Worm (Caenorhabditis elegans) whole organism, L1 larva: Measurements from ENCODE around the gene upp-1.

Experiments
- C34B4.2 ChIP-seq: sonication (generic microtip); optimal IDR thresholded peaks from 2 replicates; lab custom pipeline; 2017; ENCODE audit warnings: mild to moderate bottlenecking, missing genetic modification characterization, missing compliant biosample characterization
- aha-1 ChIP-seq: fragments of 150-350 bp; optimal IDR thresholded peaks from 2 replicates; lab custom pipeline; 2014; ENCODE audit warnings: missing biosample characterization, missing genetic modification characterization
- alr-1 ChIP-seq: fragments of 200-800 bp; sonication (Bioruptor generic); optimal IDR thresholded peaks from 2 replicates; lab custom pipeline; 2018; ENCODE audit warnings: borderline replicate concordance, mild to moderate bottlenecking, missing genetic modification characterization, missing compliant biosample characterization
- ama-1 ChIP-seq: fragments of 150-350 bp; optimal IDR thresholded peaks from 2 replicates; lab custom pipeline; 2014
- blmp-1 ChIP-seq: fragments of 150-350 bp; optimal IDR thresholded peaks from 2 replicates; lab custom pipeline; 2014; ENCODE audit warnings: missing biosample characterization, missing genetic modification characterization
- ceh-8 ChIP-seq: fragments of 200-800 bp; sonication (Bioruptor generic); optimal IDR thresholded peaks from 2 replicates; lab custom pipeline; 2018; ENCODE audit warnings: mild to moderate bottlenecking, missing genetic modification characterization, moderate library complexity, missing compliant biosample characterization
- ceh-82 ChIP-seq, 3 experiments: fragments of 150-350 bp in 1 of 3; sonication (generic microtip) in 2 of 3; optimal IDR thresholded peaks; 2 replicates each; lab custom pipeline; 2014 to 2017; ENCODE audit warnings: missing biosample characterization in 3 of 3, missing genetic modification characterization in 3 of 3
- ceh-90 ChIP-seq: sonication (generic microtip); optimal IDR thresholded peaks from 2 replicates; lab custom pipeline; 2016; ENCODE audit warnings: missing genetic modification characterization, missing compliant biosample characterization
- ces-1 ChIP-seq: fragments of 150-350 bp; optimal IDR thresholded peaks from 2 replicates; lab custom pipeline; 2014; ENCODE audit warnings: missing biosample characterization, missing genetic modification reagents, missing genetic modification characterization
- dpl-1 ChIP-seq, 3 experiments: fragments of 150-350 bp in 2 of 3; sonication (generic microtip) in 1 of 3; optimal IDR thresholded peaks; 2 replicates each; lab custom pipeline; 2014 to 2017; ENCODE audit warnings: missing biosample characterization in 3 of 3, missing genetic modification characterization in 3 of 3, missing genetic modification reagents in 3 of 3
- dsc-1 ChIP-seq: sonication (generic microtip); optimal IDR thresholded peaks from 2 replicates; lab custom pipeline; 2016; ENCODE audit warnings: mild to moderate bottlenecking, missing genetic modification characterization, missing compliant biosample characterization
- efl-1 ChIP-seq, 4 experiments: fragments of 150-350 bp; optimal IDR thresholded peaks in 3 of 4; peaks in 1 of 4; 1 replicate in 1 of 4; 2 replicates in 3 of 4; lab custom pipeline; 2014; ENCODE audit warnings: missing biosample characterization in 2 of 4, missing genetic modification characterization in 2 of 4, missing genetic modification reagents in 2 of 4
- egl-13 ChIP-seq: sonication (generic microtip); optimal IDR thresholded peaks from 2 replicates; lab custom pipeline; 2016; ENCODE audit warnings: missing genotype, missing genetic modification reagents, missing genetic modification characterization, missing compliant biosample characterization
- ets-5 ChIP-seq: fragments of 200-800 bp; sonication (Bioruptor generic); IDR thresholded peaks from 2 replicates; pipeline ENCODE4 v1.3.6; 2022; ENCODE audit warnings: missing genetic modification characterization, missing compliant biosample characterization
- fkh-10 ChIP-seq: sonication (generic microtip); optimal IDR thresholded peaks from 2 replicates; lab custom pipeline; 2017; ENCODE audit warnings: missing biosample characterization, missing genetic modification reagents, missing genetic modification characterization
- fkh-4 ChIP-seq: sonication (generic microtip); optimal IDR thresholded peaks from 2 replicates; lab custom pipeline; 2016; ENCODE audit warnings: missing compliant biosample characterization, missing genetic modification characterization, borderline replicate concordance
- fkh-8 ChIP-seq: sonication (generic microtip); optimal IDR thresholded peaks from 2 replicates; lab custom pipeline; 2016; ENCODE audit warnings: mild to moderate bottlenecking, missing genetic modification characterization, missing compliant biosample characterization
- hlh-17 ChIP-seq: fragments of 200-800 bp; sonication (Bioruptor generic); optimal IDR thresholded peaks from 2 replicates; lab custom pipeline; 2018; ENCODE audit warnings: missing genetic modification characterization, mild to moderate bottlenecking, missing compliant biosample characterization, moderate library complexity, borderline replicate concordance
- hpl-2 ChIP-seq: fragments of 150-350 bp; optimal IDR thresholded peaks from 2 replicates; lab custom pipeline; 2014; ENCODE audit warnings: missing biosample characterization, missing genetic modification reagents, missing genetic modification characterization
- irx-1 ChIP-seq: sonication (generic microtip); optimal IDR thresholded peaks from 2 replicates; lab custom pipeline; 2016; ENCODE audit warnings: missing genetic modification characterization, missing compliant biosample characterization
- lin-14 ChIP-seq: fragments of 200-800 bp; sonication (Bioruptor generic); optimal IDR thresholded peaks from 2 replicates; lab custom pipeline; 2018; ENCODE audit warnings: mild to moderate bottlenecking, missing genetic modification characterization, moderate library complexity, missing compliant biosample characterization
- lin-35 ChIP-seq, 2 experiments: fragments of 150-350 bp; optimal IDR thresholded peaks; 2 replicates each; lab custom pipeline; 2014; ENCODE audit warnings: missing biosample characterization in 2 of 2, missing genetic modification characterization in 2 of 2, missing genetic modification reagents in 2 of 2
- mdl-1 ChIP-seq, 2 experiments: fragments of 150-350 bp; optimal IDR thresholded peaks; 2 replicates each; lab custom pipeline; 2014 to 2017; ENCODE audit warnings: missing biosample characterization in 2 of 2, missing genetic modification characterization in 2 of 2, inconsistent platforms in 1 of 2
- mep-1 ChIP-seq: fragments of 150-350 bp; optimal IDR thresholded peaks from 2 replicates; lab custom pipeline; 2014; ENCODE audit warnings: missing biosample characterization, missing genetic modification characterization
- nhr-19 ChIP-seq: fragments of 200-800 bp; sonication (Bioruptor generic); conservative IDR thresholded peaks from 2 replicates; pipeline ENCODE4 v1.3.6; 2022; ENCODE audit warnings: missing genetic modification characterization, missing compliant biosample characterization
- nhr-20 ChIP-seq: sonication (generic microtip); optimal IDR thresholded peaks from 2 replicates; lab custom pipeline; 2016; ENCODE audit warnings: mild to moderate bottlenecking, missing genetic modification characterization, missing compliant biosample characterization
- nhr-28 ChIP-seq: fragments of 150-350 bp; optimal IDR thresholded peaks from 2 replicates; lab custom pipeline; 2014; ENCODE audit warnings: missing biosample characterization, missing genetic modification characterization
- nhr-47 ChIP-seq: sonication (generic microtip); optimal IDR thresholded peaks from 2 replicates; lab custom pipeline; 2016; ENCODE audit warnings: mild to moderate bottlenecking, missing genetic modification characterization, moderate library complexity, missing compliant biosample characterization
- nhr-71 ChIP-seq: sonication (generic microtip); optimal IDR thresholded peaks from 2 replicates; lab custom pipeline; 2016; ENCODE audit warnings: mild to moderate bottlenecking, missing genetic modification characterization, moderate library complexity, missing compliant biosample characterization
- nhr-76 ChIP-seq: sonication (generic microtip); optimal IDR thresholded peaks from 2 replicates; lab custom pipeline; 2017; ENCODE audit warnings: missing biosample characterization, missing genetic modification characterization
- nhr-84 ChIP-seq: sonication (generic microtip); optimal IDR thresholded peaks from 2 replicates; lab custom pipeline; 2017; ENCODE audit warnings: missing biosample characterization, missing genetic modification characterization
- nhr-85 ChIP-seq: sonication (generic microtip); peaks from one replicate; lab custom pipeline; 2016; ENCODE audit warnings: missing genetic modification characterization, inconsistent platforms, missing compliant biosample characterization
- nhr-90 ChIP-seq: sonication (generic microtip); optimal IDR thresholded peaks from 2 replicates; lab custom pipeline; 2016; ENCODE audit warnings: mild to moderate bottlenecking, missing genetic modification characterization, missing compliant biosample characterization; ENCODE audit not compliant: poor library complexity
- snu-23 ChIP-seq: sonication (generic microtip); optimal IDR thresholded peaks from 2 replicates; lab custom pipeline; 2016; ENCODE audit warnings: missing genetic modification characterization, missing compliant biosample characterization
- sox-4 ChIP-seq: sonication (generic microtip); optimal IDR thresholded peaks from 2 replicates; lab custom pipeline; 2016; ENCODE audit warnings: missing genetic modification characterization, missing compliant biosample characterization
- sptf-1 ChIP-seq: fragments of 150-350 bp; optimal IDR thresholded peaks from 2 replicates; lab custom pipeline; 2014; ENCODE audit warnings: missing biosample characterization, missing genetic modification characterization
- tbx-2 ChIP-seq: sonication (generic microtip); optimal IDR thresholded peaks from 2 replicates; lab custom pipeline; 2016; ENCODE audit warnings: missing genetic modification characterization, missing compliant biosample characterization
- tlp-1 ChIP-seq: fragments of 150-350 bp; optimal IDR thresholded peaks from 2 replicates; lab custom pipeline; 2014; ENCODE audit warnings: missing biosample characterization, missing genetic modification characterization
- unc-30 ChIP-seq: sonication (generic microtip); optimal IDR thresholded peaks from 2 replicates; lab custom pipeline; 2017; ENCODE audit warnings: missing biosample characterization, missing genetic modification characterization
- xbp-1 ChIP-seq: sonication (generic microtip); optimal IDR thresholded peaks from 2 replicates; lab custom pipeline; 2016; ENCODE audit warnings: missing genetic modification characterization, missing compliant biosample characterization

Gene upp-1

DNA sequence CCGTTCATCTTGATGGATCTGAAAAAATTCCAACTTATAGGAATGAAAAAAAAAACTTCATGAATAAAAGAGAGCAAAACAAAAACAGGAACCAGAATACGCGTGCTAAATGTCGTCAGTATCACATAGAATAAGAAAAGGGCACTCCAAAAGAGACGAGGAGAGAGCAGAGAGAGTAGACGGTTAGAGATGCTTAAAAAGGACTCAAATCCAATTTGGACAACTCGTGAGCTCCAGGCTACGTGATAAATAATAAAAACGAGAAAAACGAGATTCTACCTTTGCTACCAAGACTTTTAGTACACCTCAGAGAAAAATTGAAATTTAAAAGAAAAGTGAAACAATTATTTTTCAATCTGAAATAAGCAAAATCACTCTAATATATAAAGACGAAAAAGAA is at the start of gene upp-1:
TSS of gene upp-1 (minus strand) at position 18 of the 400 bp plus-strand sequence.
- TF ChIP-seq ceh-82 (tag; optimal IDR thresholded peaks at IDR 0.05; lab: Kevin White, UChicago): peak in 1 of 3 experiments; percentile 2
- TF ChIP-seq dpl-1 (GFP tag; optimal IDR thresholded peaks at IDR 0.05; lab: Kevin White, UChicago): peak in 1 of 3 experiments; percentile 18
- no peak for TF ChIP-seq snu-23 (GFP tag; lab: Kevin White, UChicago)
- peak; percentile 33 for TF ChIP-seq mep-1 (tag; lab: Kevin White, UChicago)
- peak; percentile 46 for TF ChIP-seq nhr-47 (tag; lab: Kevin White, UChicago)
- TF ChIP-seq fkh-8: peak; percentile 82
- peak; percentile 1 for TF ChIP-seq nhr-71 (tag; lab: Kevin White, UChicago)
- TF ChIP-seq dsc-1 (tag; lab: Kevin White, UChicago): peak; percentile 49
- no peak for TF ChIP-seq fkh-4 (tag; lab: Kevin White, UChicago)
- no peak for TF ChIP-seq sptf-1 (tag; lab: Kevin White, UChicago)
- TF ChIP-seq lin-35 (GFP tag; optimal IDR thresholded peaks at IDR 0.05; lab: Kevin White, UChicago): peak in 1 of 2 experiments; percentile 6
- TF ChIP-seq tbx-2 (tag; lab: Kevin White, UChicago): no peak
- peak; percentile 28 to 47 for TF ChIP-seq efl-1 (optimal IDR thresholded peaks at IDR 0.05; lab: Kevin White, UChicago)
- no peak for TF ChIP-seq efl-1 (GFP tag; optimal IDR thresholded peaks at IDR 0.05 in 1 of 2; lab: Kevin White, UChicago)
- peak; percentile 79 for TF ChIP-seq lin-14 (GFP tag; lab: Kevin White, UChicago)

- no peak for TF ChIP-seq nhr-84 (tag; lab: Kevin White, UChicago)
- TF ChIP-seq sox-4: no peak
- no peak for TF ChIP-seq ceh-90 (tag; lab: Kevin White, UChicago)
- TF ChIP-seq tbx-2 (tag; lab: Kevin White, UChicago): no peak
- no peak for TF ChIP-seq irx-1 (tag; lab: Kevin White, UChicago)
- no peak for TF ChIP-seq fkh-10
- no peak for TF ChIP-seq nhr-76 (tag; lab: Kevin White, UChicago)
- TF ChIP-seq nhr-90 (tag; lab: Kevin White, UChicago): no peak
- TF ChIP-seq nhr-71 (tag; lab: Kevin White, UChicago): no peak
- TF ChIP-seq C34B4.2 (tag; lab: Kevin White, UChicago): no peak
- no peak for TF ChIP-seq lin-35 (GFP tag; optimal IDR thresholded peaks at IDR 0.05; lab: Kevin White, UChicago)
- TF ChIP-seq ces-1 (GFP tag; lab: Kevin White, UChicago): no peak
- no peak for TF ChIP-seq hlh-17 (GFP tag; lab: Kevin White, UChicago)
- TF ChIP-seq mdl-1 (tag; optimal IDR thresholded peaks at IDR 0.05; lab: Kevin White, UChicago): no peak
- no peak for TF ChIP-seq egl-13 (tag; lab: Kevin White, UChicago)
- TF ChIP-seq unc-30 (tag; lab: Kevin White, UChicago): no peak
- no peak for TF ChIP-seq mep-1 (tag; lab: Kevin White, UChicago)
- TF ChIP-seq alr-1: no peak
- no peak for TF ChIP-seq ama-1
- TF ChIP-seq snu-23 (GFP tag; lab: Kevin White, UChicago): no peak
Observed at ce11 chrIII:7692287-7692686, 49.4 kb upstream of the upp-1 start.

ce11 chrIII:7676796-7677195 is 33.9 kb upstream of the upp-1 start:
- peak; percentile 46 for TF ChIP-seq nhr-85
- peak; percentile 1 for TF ChIP-seq blmp-1 (tag; lab: Kevin White, UChicago)
- peak; percentile 39 for TF ChIP-seq nhr-19 (GFP tag; lab: Robert Waterston, UW)

DNA sequence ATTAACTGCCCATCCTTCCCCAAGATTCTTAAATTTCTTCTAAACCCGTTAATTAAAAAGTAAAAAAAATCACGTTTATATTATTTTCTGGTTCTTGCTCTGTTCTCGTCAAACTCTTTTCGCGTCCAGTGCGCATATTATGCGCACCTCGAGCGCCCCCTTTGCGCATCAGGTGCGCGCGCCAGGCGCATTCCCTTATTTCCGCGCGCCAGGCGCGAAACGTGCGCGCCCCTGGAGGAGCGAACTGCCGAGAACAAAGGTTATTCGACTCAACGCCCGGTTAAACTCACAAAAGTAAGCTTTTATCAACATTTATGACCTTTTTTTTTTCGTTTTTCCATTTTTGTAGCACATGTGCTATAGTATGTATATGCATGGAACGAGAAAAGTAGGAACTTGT is 29.5 kb upstream of the upp-1 start:
- TF ChIP-seq efl-1 (optimal IDR thresholded peaks at IDR 0.05; lab: Kevin White, UChicago): no peak
- no peak for TF ChIP-seq efl-1 (GFP tag; optimal IDR thresholded peaks at IDR 0.05 in 1 of 2; lab: Kevin White, UChicago)
- TF ChIP-seq ets-5: no peak
- no peak for TF ChIP-seq nhr-28 (tag; lab: Kevin White, UChicago)
- TF ChIP-seq snu-23 (GFP tag; lab: Kevin White, UChicago): no peak
- TF ChIP-seq nhr-20 (tag; lab: Kevin White, UChicago): no peak
- no peak for TF ChIP-seq dpl-1 (GFP tag; optimal IDR thresholded peaks at IDR 0.05; lab: Kevin White, UChicago)
- TF ChIP-seq tlp-1 (tag; lab: Kevin White, UChicago): no peak
- TF ChIP-seq lin-35 (GFP tag; optimal IDR thresholded peaks at IDR 0.05; lab: Kevin White, UChicago): no peak
- no peak for TF ChIP-seq aha-1 (tag; lab: Kevin White, UChicago)
- no peak for TF ChIP-seq nhr-47 (tag; lab: Kevin White, UChicago)
- TF ChIP-seq ceh-8: no peak
- TF ChIP-seq blmp-1 (tag; lab: Kevin White, UChicago): no peak
- no peak for TF ChIP-seq hpl-2
- no peak for TF ChIP-seq xbp-1 (tag; lab: Kevin White, UChicago)
